Worm (Caenorhabditis elegans): ENCODE measurements around the gene oac-59.
A peak's percentile ranks its signal among the peaks of the same experiment; 100 is the strongest.

Gene oac-59

DNA sequence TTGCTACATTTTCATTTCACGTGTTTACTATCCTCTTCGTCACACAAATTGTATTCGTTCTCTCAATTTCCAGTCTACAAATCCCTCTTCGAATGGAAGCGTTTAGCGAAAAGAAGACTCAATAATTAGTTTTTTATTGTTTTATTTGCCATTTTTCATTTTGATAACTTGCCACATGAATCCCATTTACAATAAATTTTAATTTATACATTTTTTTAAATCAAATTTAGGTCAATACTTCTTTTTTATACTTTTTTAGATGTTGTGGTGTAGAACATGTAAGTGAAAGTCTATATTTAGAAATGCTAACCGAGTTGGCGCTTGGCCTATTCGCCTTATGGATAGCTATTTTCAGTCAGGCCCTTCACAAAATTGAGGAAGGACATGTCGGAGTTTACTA, 13.4 kb downstream of the oac-59 start, which contains the start of gene erl-1:
TSS of gene erl-1 (plus strand) at position 301 of the 400 bp plus-strand sequence.
- TF ChIP-seq mes-4 (tag; optimal IDR thresholded peaks at IDR 0.05): no peak
- no peak for TF ChIP-seq C06A6.2 (GFP tag; conservative IDR thresholded peaks at IDR 0.05)
- no peak for TF ChIP-seq ceh-27 (GFP tag; optimal IDR thresholded peaks at IDR 0.05)
- TF ChIP-seq F57A8.1 (GFP tag; optimal IDR thresholded peaks at IDR 0.05): no peak
- no peak for TF ChIP-seq F55B11.4 (tag; optimal IDR thresholded peaks at IDR 0.05; ENCODE audit: borderline replicate concordance, insufficient read depth)
- TF ChIP-seq ztf-3 (GFP tag; optimal IDR thresholded peaks at IDR 0.05): no peak
- TF ChIP-seq ceh-58 (GFP tag; IDR thresholded peaks at IDR 0.05): no peak
- no peak for TF ChIP-seq nfya-1 (tag; optimal IDR thresholded peaks at IDR 0.05; ENCODE audit: borderline replicate concordance, insufficient read depth)
- no peak for TF ChIP-seq ekl-4 (GFP tag; IDR thresholded peaks at IDR 0.05)
- TF ChIP-seq pha-4 (tag; optimal IDR thresholded peaks at IDR 0.05): no peak

ce11 chrIV:12282873-12283272, 18.2 kb downstream of the oac-59 start, which contains the start of gene hpo-12:
Gene hpo-12 (plus strand): TSS chrIV:12283173.
- no peak for TF ChIP-seq rec-8 (tag; optimal IDR thresholded peaks at IDR 0.05)

DNA sequence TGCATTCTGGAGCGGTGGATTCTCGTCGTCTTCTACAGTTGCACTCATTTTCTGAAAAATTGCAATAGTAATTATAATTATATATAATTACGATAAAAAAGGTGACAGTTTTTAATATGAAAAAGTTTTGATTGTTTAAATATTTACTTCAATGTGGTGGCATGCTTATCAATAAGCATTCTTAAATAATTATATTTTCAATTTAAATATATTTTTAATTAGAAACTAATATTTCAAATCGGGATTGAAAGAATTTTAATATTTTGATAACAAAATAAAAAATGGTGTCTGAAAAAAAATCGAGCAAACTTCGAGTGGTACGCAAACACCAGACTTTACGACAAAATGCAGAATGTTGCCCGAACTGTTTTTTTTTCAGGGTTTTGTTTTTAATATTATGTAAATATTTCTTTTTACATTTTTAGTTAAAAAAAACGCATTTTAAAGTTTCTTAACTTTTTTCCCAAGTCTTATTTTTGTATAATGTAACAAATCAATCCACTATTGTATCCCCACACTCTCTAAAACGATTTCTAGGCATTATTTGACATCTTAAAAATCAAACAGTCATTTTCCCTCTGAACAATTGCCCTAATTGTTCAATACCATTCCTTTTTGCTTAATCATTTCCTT, 18.8 kb downstream of the oac-59 start, which contains the start of the genes C42C1.12 and C42C1.19:
TSS of gene C42C1.12 (minus strand) at position 51 of the 633 bp plus-strand sequence.
TSS of gene C42C1.19 (plus strand) at position 583 of the 633 bp plus-strand sequence.
- TF ChIP-seq snpc-1.3 (tag; optimal IDR thresholded peaks at IDR 0.05; ENCODE audit: insufficient read depth) (no peak), F33H1.4 (GFP tag; IDR thresholded peaks at IDR 0.05) (0 out of 2 replicates have a peak, but pooled peaks have one; percentile 24)

ce11 chrIV:12279340-12279739, 21.7 kb downstream of the oac-59 start, which contains the start of gene ltah-1.1:
Gene ltah-1.1 (plus strand): TSS chrIV:12279622.
- no peak for TF ChIP-seq attf-3 (GFP tag; conservative IDR thresholded peaks at IDR 0.05)
- no peak for TF ChIP-seq rpc-1 (optimal IDR thresholded peaks at IDR 0.05)
- TF ChIP-seq rpc-1 (tag; optimal IDR thresholded peaks at IDR 0.05): no peak
- TF ChIP-seq Y67H2A.10 (GFP tag; conservative IDR thresholded peaks at IDR 0.05): no peak
- TF ChIP-seq snpc-4 (GFP tag; optimal IDR thresholded peaks at IDR 0.05): no peak
- TF ChIP-seq snpc-4 (tag; optimal IDR thresholded peaks at IDR 0.05): no peak
- no peak for TF ChIP-seq Y79H2A.3 (GFP tag; conservative IDR thresholded peaks at IDR 0.05)
- TF ChIP-seq nhr-80 (tag; optimal IDR thresholded peaks at IDR 0.05): peak; percentile 55
- TF ChIP-seq ceh-91 (GFP tag; IDR thresholded peaks at IDR 0.05): no peak
- TF ChIP-seq let-607 (tag; optimal IDR thresholded peaks at IDR 0.05): peak; percentile 2 to 23
- TF ChIP-seq rcor-1 (GFP tag; IDR thresholded peaks at IDR 0.05): no peak
- TF ChIP-seq ama-1 (optimal IDR thresholded peaks at IDR 0.05): no peak
- no peak for TF ChIP-seq ama-1 (GFP tag; optimal IDR thresholded peaks at IDR 0.05)
- no peak for TF ChIP-seq hlh-26 (GFP tag; conservative IDR thresholded peaks at IDR 0.05)
- TF ChIP-seq bed-1 (GFP tag; IDR thresholded peaks at IDR 0.05): no peak
- TF ChIP-seq lsy-27 (tag; optimal IDR thresholded peaks at IDR 0.05; ENCODE audit: borderline replicate concordance, insufficient read depth): no peak
- TF ChIP-seq nfya-1 (tag; optimal IDR thresholded peaks at IDR 0.05; ENCODE audit: borderline replicate concordance, insufficient read depth): no peak

DNA sequence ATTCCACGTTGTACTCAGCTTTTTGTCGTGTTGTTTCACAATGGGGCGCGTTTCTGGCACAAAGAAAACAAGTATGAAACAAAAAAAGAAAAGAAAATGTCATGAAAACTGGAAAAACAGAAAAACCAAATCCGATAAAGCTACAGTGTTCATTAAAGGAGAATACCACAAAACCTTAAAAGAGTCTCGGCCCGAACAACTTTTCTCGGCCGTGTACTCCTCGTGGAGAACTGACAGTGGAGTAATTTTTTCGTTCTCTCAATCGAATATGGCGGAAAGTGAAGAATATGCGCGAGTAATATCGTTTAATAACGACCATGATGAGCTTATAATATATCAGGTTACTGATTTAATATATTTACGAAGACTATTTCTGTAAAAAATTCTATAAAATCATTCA, 22.6 kb downstream of the oac-59 start, which contains the start of the genes tag-335 and vkmt-1:
TSS of gene tag-335 (minus strand) at position 88 of the 400 bp plus-strand sequence.
TSS of gene vkmt-1 (plus strand) at position 219 of the 400 bp plus-strand sequence.
- TF ChIP-seq tbx-9 (tag; optimal IDR thresholded peaks at IDR 0.05; ENCODE audit: borderline replicate concordance) (no peak), let-607 (tag; optimal IDR thresholded peaks at IDR 0.05) (peak in 1 of 2 experiments; percentile 16), madf-8 (GFP tag; conservative IDR thresholded peaks at IDR 0.05) (peak; percentile 11; the same call in 1 of the 2 replicates), Y53G8AR.9 (GFP tag; conservative IDR thresholded peaks at IDR 0.05) (no peak), die-1 (tag; optimal IDR thresholded peaks at IDR 0.05) (no peak), madf-6 (GFP tag; IDR thresholded peaks at IDR 0.05) (peak; percentile 68; the same call in 1 of the 2 replicates), D2030.7 (GFP tag; IDR thresholded peaks at IDR 0.05) (0 out of 2 replicates have a peak, but pooled peaks have one; percentile 36), rpc-1 (optimal IDR thresholded peaks at IDR 0.05) (no peak), rpc-1 (tag; optimal IDR thresholded peaks at IDR 0.05) (no peak), xnd-1 (tag; optimal IDR thresholded peaks at IDR 0.05) (peak; percentile 48), efl-1 (GFP tag; optimal IDR thresholded peaks at IDR 0.05) (no peak), ceh-27 (GFP tag; optimal IDR thresholded peaks at IDR 0.05) (no peak), snpc-4 (GFP tag; optimal IDR thresholded peaks at IDR 0.05) (no peak), snpc-4 (tag; optimal IDR thresholded peaks at IDR 0.05) (peak in 1 of 4 experiments; percentile 21), dox-1 (GFP tag; IDR thresholded peaks at IDR 0.05) (0 out of 2 replicates have a peak, but pooled peaks have one; percentile 17), mel-28 (tag; optimal IDR thresholded peaks at IDR 0.05; ENCODE audit: borderline replicate concordance) (no peak), snpc-1.3 (tag; optimal IDR thresholded peaks at IDR 0.05; ENCODE audit: insufficient read depth) (peak; percentile 24), mes-4 (tag; optimal IDR thresholded peaks at IDR 0.05) (no peak)
